Worm (Caenorhabditis elegans): ENCODE data around the gene F32D8.3.

DNA sequence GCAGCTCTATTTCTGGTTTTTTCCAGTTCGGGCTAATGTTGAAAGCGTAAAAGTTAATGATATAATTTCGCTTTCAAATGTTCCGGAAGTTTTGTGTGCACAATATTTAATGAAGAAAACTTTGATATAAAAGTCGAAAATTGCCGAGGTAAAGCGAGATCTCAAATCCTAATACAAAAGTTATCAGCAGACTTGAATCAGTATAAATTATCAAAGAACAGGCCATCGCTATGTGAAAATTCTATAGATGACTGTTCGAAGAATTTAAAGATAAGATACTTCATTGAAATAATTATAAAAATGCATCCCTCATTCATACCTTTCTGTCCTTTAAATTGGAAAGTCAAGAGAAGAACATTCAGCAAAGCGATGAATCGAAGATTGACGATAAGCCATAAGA lies 39.7 kb upstream of the F32D8.3 start, which contains the start of gene C29A12.6:
- TF ChIP-seq him-1 (tag; optimal IDR thresholded peaks at IDR 0.05) (no peak), dao-5 (tag; optimal IDR thresholded peaks at IDR 0.05) (no peak)
